Fruit fly (Drosophila melanogaster) whole organism, prepupa: ENCODE results near the gene tara.
A peak's percentile ranks its signal among the peaks of the same experiment; 100 is the strongest.

ENCODE experiments used
- CG10631 ChIP-seq: fragments of 200-800 bp; sonication (Bioruptor generic); optimal IDR thresholded peaks from 2 replicates; lab custom pipeline; 2016; ENCODE audit warnings: missing biosample characterization, missing genetic modification characterization
- CG10669 ChIP-seq: fragments of 200-800 bp; sonication (Bioruptor generic); optimal IDR thresholded peaks from 3 replicates; lab custom pipeline; 2018; ENCODE audit warnings: missing biosample characterization, mild to moderate bottlenecking, missing genetic modification characterization, moderate library complexity
- CG11294 ChIP-seq: fragments of 200-800 bp; sonication (Bioruptor generic); IDR thresholded peaks from 2 replicates; pipeline ENCODE4 v1.3.6; 2022; ENCODE audit warnings: missing biosample characterization, missing genetic modification characterization
- CG11762 ChIP-seq: fragments of 200-800 bp; sonication (Bioruptor generic); optimal IDR thresholded peaks from 3 replicates; lab custom pipeline; 2016; ENCODE audit warnings: missing biosample characterization, missing genetic modification characterization; ENCODE audit not compliant: insufficient read depth
- CG15336 ChIP-seq: fragments of 200-800 bp; sonication (Bioruptor generic); IDR thresholded peaks from 2 replicates; pipeline ENCODE4 v1.3.6; 2022; ENCODE audit warnings: missing biosample characterization, missing genetic modification characterization
- CG1621 ChIP-seq: fragments of 200-800 bp; sonication (Bioruptor generic); optimal IDR thresholded peaks from 3 replicates; lab custom pipeline; 2018; ENCODE audit warnings: missing biosample characterization, mild to moderate bottlenecking, missing genetic modification characterization
- CG16779 ChIP-seq: fragments of 200-800 bp; sonication (Bioruptor generic); optimal IDR thresholded peaks from 3 replicates; lab custom pipeline; 2017; ENCODE audit warnings: missing biosample characterization, mild to moderate bottlenecking, missing genetic modification characterization
- CG3032 ChIP-seq: fragments of 200-800 bp; optimal IDR thresholded peaks from 2 replicates; lab custom pipeline; 2019; ENCODE audit warnings: missing biosample characterization, mild to moderate bottlenecking, missing genetic modification characterization, moderate library complexity
- CG6163 ChIP-seq: fragments of 200-800 bp; sonication (Bioruptor generic); IDR thresholded peaks from 3 replicates; pipeline ENCODE4 v1.3.6; 2022; ENCODE audit warnings: missing biosample characterization, missing genetic modification characterization
- CG6276 ChIP-seq: fragments of 200-800 bp; sonication (Bioruptor generic); optimal IDR thresholded peaks from 2 replicates; lab custom pipeline; 2017; ENCODE audit warnings: missing biosample characterization, mild to moderate bottlenecking, missing genetic modification characterization
- CG6792 ChIP-seq: fragments of 200-800 bp; sonication (Bioruptor generic); optimal IDR thresholded peaks from 3 replicates; lab custom pipeline; 2016; ENCODE audit warnings: missing biosample characterization, missing genetic modification characterization
- CG6808 ChIP-seq: fragments of 200-800 bp; sonication (Bioruptor generic); optimal IDR thresholded peaks from 3 replicates; lab custom pipeline; 2017; ENCODE audit warnings: missing biosample characterization, missing genetic modification characterization, mild to moderate bottlenecking, moderate library complexity, missing genetic modification reagents
- CG6854 ChIP-seq: fragments of 200-800 bp; sonication (Bioruptor generic); optimal IDR thresholded peaks from 2 replicates; lab custom pipeline; 2017; ENCODE audit warnings: missing biosample characterization, mild to moderate bottlenecking, missing genetic modification characterization
- CG7368 ChIP-seq: fragments of 200-800 bp; sonication (Bioruptor generic); optimal IDR thresholded peaks from 3 replicates; lab custom pipeline; 2016; ENCODE audit warnings: missing biosample characterization, missing genetic modification characterization
- CG8119 ChIP-seq: fragments of 200-800 bp; sonication (Bioruptor generic); IDR thresholded peaks from 3 replicates; pipeline ENCODE4 v1.3.6; 2022; ENCODE audit warnings: missing biosample characterization, missing genetic modification characterization
- CG8319 ChIP-seq: fragments of 200-800 bp; sonication (Bioruptor generic); optimal IDR thresholded peaks from 3 replicates; lab custom pipeline; 2016; ENCODE audit warnings: missing biosample characterization, missing genetic modification characterization
- Eip75B ChIP-seq: fragments of 200-800 bp; sonication (Bioruptor generic); optimal IDR thresholded peaks from 3 replicates; lab custom pipeline; 2016; ENCODE audit warnings: missing biosample characterization, missing genetic modification characterization
- Eip78C ChIP-seq: fragments of 200-800 bp; sonication (Bioruptor generic); peaks from one replicate; lab custom pipeline; 2016; ENCODE audit warnings: missing biosample characterization, missing genetic modification characterization
- Eip93F ChIP-seq: fragments of 200-800 bp; sonication (Bioruptor generic); optimal IDR thresholded peaks from 2 replicates; lab custom pipeline; 2016; ENCODE audit warnings: missing biosample characterization, mild to moderate bottlenecking, missing genetic modification characterization
- Ets96B ChIP-seq: fragments of 200-800 bp; optimal IDR thresholded peaks from 2 replicates; lab custom pipeline; 2019; ENCODE audit warnings: missing biosample characterization, mild to moderate bottlenecking, missing genetic modification characterization, moderate library complexity
- Gug ChIP-seq: fragments of 200-800 bp; sonication (Bioruptor generic); IDR thresholded peaks from 2 replicates; pipeline ENCODE4 v1.3.6; 2022; ENCODE audit warnings: missing biosample characterization, missing genetic modification characterization
- Hr38 ChIP-seq: sonication (Bioruptor generic); optimal IDR thresholded peaks from 2 replicates; lab custom pipeline; 2016; ENCODE audit warnings: missing biosample characterization, missing genetic modification characterization
- Hr4 ChIP-seq: fragments of 200-800 bp; sonication (Bioruptor generic); optimal IDR thresholded peaks from 3 replicates; lab custom pipeline; 2016; ENCODE audit warnings: missing biosample characterization, missing genetic modification characterization
- Lpt ChIP-seq: fragments of 200-800 bp; sonication (Bioruptor generic); optimal IDR thresholded peaks from 3 replicates; lab custom pipeline; 2016; ENCODE audit warnings: missing biosample characterization, missing genetic modification characterization
- OdsH ChIP-seq: fragments of 200-800 bp; sonication (Bioruptor generic); optimal IDR thresholded peaks from 3 replicates; lab custom pipeline; 2016; ENCODE audit warnings: missing biosample characterization, missing genetic modification characterization
- Smox ChIP-seq: fragments of 200-800 bp; sonication (Bioruptor generic); optimal IDR thresholded peaks from 3 replicates; lab custom pipeline; 2016; ENCODE audit warnings: missing biosample characterization, missing genetic modification characterization
- Sox14 ChIP-seq: fragments of 200-800 bp; sonication (Bioruptor generic); optimal IDR thresholded peaks from 3 replicates; lab custom pipeline; 2016; ENCODE audit warnings: missing biosample characterization, missing genetic modification characterization
- Sox15 ChIP-seq: fragments of 200-800 bp; sonication (Bioruptor generic); optimal IDR thresholded peaks from 3 replicates; lab custom pipeline; 2016; ENCODE audit warnings: missing biosample characterization, missing genetic modification characterization
- achi ChIP-seq: fragments of 200-800 bp; sonication (Bioruptor generic); optimal IDR thresholded peaks from 3 replicates; lab custom pipeline; 2016; ENCODE audit warnings: missing biosample characterization, missing genetic modification characterization
- acj6 ChIP-seq: fragments of 200-800 bp; sonication (Bioruptor generic); optimal IDR thresholded peaks from 3 replicates; lab custom pipeline; 2016; ENCODE audit warnings: missing biosample characterization, missing genetic modification characterization
- cyc ChIP-seq: fragments of 200-800 bp; sonication (Bioruptor generic); optimal IDR thresholded peaks from 3 replicates; lab custom pipeline; 2016; ENCODE audit warnings: missing biosample characterization, missing genetic modification characterization
- dac ChIP-seq: fragments of 200-800 bp; sonication (Bioruptor generic); optimal IDR thresholded peaks from 2 replicates; lab custom pipeline; 2017; ENCODE audit warnings: missing biosample characterization, mild to moderate bottlenecking, missing genetic modification characterization
- dsx ChIP-seq: fragments of 200-800 bp; optimal IDR thresholded peaks from 3 replicates; lab custom pipeline; 2019; ENCODE audit warnings: missing biosample characterization, mild to moderate bottlenecking, missing genetic modification characterization, moderate library complexity; ENCODE audit not compliant: poor library complexity, severe bottlenecking
- eg ChIP-seq: fragments of 200-800 bp; sonication (Bioruptor generic); IDR thresholded peaks from 3 replicates; pipeline ENCODE4 v1.3.6; 2022; ENCODE audit warnings: missing biosample characterization, missing genetic modification characterization
- esn ChIP-seq: fragments of 200-800 bp; sonication (Bioruptor generic); optimal IDR thresholded peaks from 2 replicates; lab custom pipeline; 2016; ENCODE audit warnings: missing biosample characterization, mild to moderate bottlenecking, missing genetic modification characterization, moderate library complexity
- fd59A ChIP-seq: fragments of 200-800 bp; sonication (Bioruptor generic); optimal IDR thresholded peaks from 2 replicates; lab custom pipeline; 2017; ENCODE audit warnings: missing biosample characterization, mild to moderate bottlenecking, missing genetic modification characterization, missing genetic modification reagents
- fd85E ChIP-seq: fragments of 200-800 bp; sonication (Bioruptor generic); optimal IDR thresholded peaks from 3 replicates; lab custom pipeline; 2016; ENCODE audit warnings: missing biosample characterization, missing genetic modification characterization
- fkh ChIP-seq: fragments of 200-800 bp; sonication (Bioruptor generic); optimal IDR thresholded peaks from 3 replicates; lab custom pipeline; 2017; ENCODE audit warnings: missing biosample characterization, mild to moderate bottlenecking, missing genetic modification characterization, moderate library complexity
- net ChIP-seq: fragments of 200-800 bp; sonication (Bioruptor generic); optimal IDR thresholded peaks from 3 replicates; lab custom pipeline; 2016; ENCODE audit warnings: missing biosample characterization, missing genetic modification characterization
- pdm3 ChIP-seq: fragments of 200-800 bp; sonication (Bioruptor generic); optimal IDR thresholded peaks from 3 replicates; lab custom pipeline; 2016; ENCODE audit warnings: missing biosample characterization, missing genetic modification characterization
- spab ChIP-seq: fragments of 200-800 bp; sonication (Bioruptor generic); optimal IDR thresholded peaks from 2 replicates; lab custom pipeline; 2017; ENCODE audit warnings: missing biosample characterization, mild to moderate bottlenecking, missing genetic modification characterization, missing genetic modification reagents
- svp ChIP-seq: fragments of 200-800 bp; sonication (Bioruptor generic); peaks from one replicate; lab custom pipeline; 2016; ENCODE audit warnings: missing biosample characterization, missing genetic modification characterization
- topi ChIP-seq: fragments of 200-800 bp; sonication (Bioruptor generic); optimal IDR thresholded peaks from 3 replicates; lab custom pipeline; 2016; ENCODE audit warnings: missing biosample characterization, missing genetic modification characterization
- vri ChIP-seq: fragments of 200-800 bp; sonication (Bioruptor generic); optimal IDR thresholded peaks from 3 replicates; lab custom pipeline; 2016; ENCODE audit warnings: missing biosample characterization, mild to moderate bottlenecking, missing genetic modification characterization

tara gene

dm6 chr3R:16234745-16235149 is 9.3 kb downstream of the tara start (continued):
- TF ChIP-seq achi (GFP tag; lab: Kevin White, UChicago): peak; percentile 83
- TF ChIP-seq dsx: peak; percentile 72
- peak; percentile 88 for TF ChIP-seq Smox
- peak; percentile 91 for TF ChIP-seq Ets96B (tag; lab: Kevin White, UChicago)
- peak; percentile 87 for TF ChIP-seq pdm3
- no peak for TF ChIP-seq eg
- TF ChIP-seq fkh: no peak
- TF ChIP-seq CG11762 (GFP tag; lab: Kevin White, UChicago): peak; percentile 81
- peak; percentile 90 for TF ChIP-seq Hr4
- TF ChIP-seq fd59A (GFP tag; lab: Kevin White, UChicago): peak; percentile 91
- peak; percentile 71 for TF ChIP-seq dac
- TF ChIP-seq Eip75B (GFP tag; lab: Kevin White, UChicago): peak; percentile 90
- no peak for TF ChIP-seq CG6163
- TF ChIP-seq Sox15 (GFP tag; lab: Kevin White, UChicago): peak; percentile 76

- peak; percentile 87 for TF ChIP-seq dsx
- TF ChIP-seq CG11762 (GFP tag; lab: Kevin White, UChicago): no peak
- TF ChIP-seq CG6854: peak; percentile 38
- peak; percentile 62 for TF ChIP-seq fd85E (GFP tag; lab: Kevin White, UChicago)
- TF ChIP-seq OdsH: no peak
- peak; percentile 58 for TF ChIP-seq Lpt (GFP tag; lab: Kevin White, UChicago)
- peak; percentile 7 for TF ChIP-seq Eip78C
- peak; percentile 4 for TF ChIP-seq Sox14
- TF ChIP-seq esn: no peak
- TF ChIP-seq vri (GFP tag; lab: Kevin White, UChicago): peak; percentile 65
- peak; percentile 96 for TF ChIP-seq svp
- no peak for TF ChIP-seq CG10669 (GFP tag; lab: Kevin White, UChicago)
- TF ChIP-seq Eip93F (GFP tag; lab: Kevin White, UChicago): peak; percentile 68
- no peak for TF ChIP-seq pdm3
- TF ChIP-seq fkh: peak; percentile 41
- no peak for TF ChIP-seq Gug (GFP tag; lab: Robert Waterston, UW)
Observed at dm6 chr3R:16235215-16235937, 9.9 kb downstream of the tara start.

dm6 chr3R:16235941-16236712 is 10.7 kb downstream of the tara start:
- TF ChIP-seq CG8319 (GFP tag; lab: Kevin White, UChicago): peak; percentile 76
- peak; percentile 92 for TF ChIP-seq svp
- TF ChIP-seq CG11294 (GFP tag; lab: Robert Waterston, UW): no peak
- peak; percentile 32 for TF ChIP-seq Eip93F (GFP tag; lab: Kevin White, UChicago)
- peak; percentile 67 for TF ChIP-seq CG6792 (GFP tag; lab: Kevin White, UChicago)
- no peak for TF ChIP-seq Eip75B (GFP tag; lab: Kevin White, UChicago)
- no peak for TF ChIP-seq fd85E (GFP tag; lab: Kevin White, UChicago)
- peak; percentile 91 for TF ChIP-seq Eip78C
- no peak for TF ChIP-seq CG7368 (GFP tag; lab: Kevin White, UChicago)
- TF ChIP-seq CG16779: peak; percentile 85
- peak; percentile 64 for TF ChIP-seq cyc (GFP tag; lab: Kevin White, UChicago)
- TF ChIP-seq vri (GFP tag; lab: Kevin White, UChicago): peak; percentile 74
- peak; percentile 82 for TF ChIP-seq CG10669 (GFP tag; lab: Kevin White, UChicago)
- TF ChIP-seq CG6276 (GFP tag; lab: Kevin White, UChicago): peak; percentile 93
- TF ChIP-seq achi (GFP tag; lab: Kevin White, UChicago): peak; percentile 94
- no peak for TF ChIP-seq Hr38 (GFP tag; lab: Kevin White, UChicago)
- TF ChIP-seq CG15336: no peak
- peak; percentile 77 for TF ChIP-seq CG11762 (GFP tag; lab: Kevin White, UChicago)
- peak; percentile 94 for TF ChIP-seq CG3032 (tag; lab: Kevin White, UChicago)
- peak; percentile 91 for TF ChIP-seq spab (GFP tag; lab: Kevin White, UChicago)
- peak; percentile 87 for TF ChIP-seq acj6 (GFP tag; lab: Kevin White, UChicago)
- TF ChIP-seq CG1621 (tag; lab: Kevin White, UChicago): peak; percentile 11
- no peak for TF ChIP-seq CG8119 (GFP tag; lab: Robert Waterston, UW)
- TF ChIP-seq net (GFP tag; lab: Kevin White, UChicago): peak; percentile 45
- peak; percentile 74 for TF ChIP-seq dac
- TF ChIP-seq topi: peak; percentile 66
- TF ChIP-seq CG6808: peak; percentile 93
- TF ChIP-seq eg: no peak
- TF ChIP-seq CG10631: peak; percentile 98
- TF ChIP-seq Ets96B (tag; lab: Kevin White, UChicago): peak; percentile 90
- peak; percentile 85 for TF ChIP-seq OdsH
